Fruit fly (Drosophila melanogaster) whole organism, embryonic: ENCODE results near the gene Sps2.
A peak's percentile ranks its signal among the peaks of the same experiment; 100 is the strongest.

ENCODE experiments used
- Atf-2 ChIP-seq: fragments of 200-800 bp; sonication (Bioruptor generic); optimal IDR thresholded peaks from 2 replicates; lab custom pipeline; 2016; ENCODE audit warnings: missing biosample characterization, missing genetic modification characterization
- CG1024 ChIP-seq: fragments of 200-800 bp; sonication (Bioruptor generic); IDR thresholded peaks from 2 replicates; pipeline ENCODE4 v1.3.6; 2022; ENCODE audit warnings: missing biosample characterization, missing genetic modification characterization
- CG11723 ChIP-seq: fragments of 200-800 bp; sonication (Bioruptor generic); optimal IDR thresholded peaks from 2 replicates; lab custom pipeline; 2017; ENCODE audit warnings: missing biosample characterization, mild to moderate bottlenecking, missing genetic modification characterization
- CG12391 ChIP-seq: fragments of 200-800 bp; sonication (Bioruptor generic); optimal IDR thresholded peaks from 3 replicates; lab custom pipeline; 2018; ENCODE audit warnings: missing biosample characterization, mild to moderate bottlenecking, missing genetic modification characterization, moderate library complexity
- CG12659 ChIP-seq: fragments of 200-800 bp; sonication (Bioruptor generic); optimal IDR thresholded peaks from 3 replicates; lab custom pipeline; 2017; ENCODE audit warnings: mild to moderate bottlenecking, missing biosample characterization, missing genetic modification reagents, missing genetic modification characterization
- CG13775 ChIP-seq: fragments of 200-800 bp; sonication (Bioruptor generic); optimal IDR thresholded peaks from 3 replicates; lab custom pipeline; 2017; ENCODE audit warnings: missing biosample characterization, mild to moderate bottlenecking, missing genetic modification characterization
- CG14710 ChIP-seq: fragments of 200-800 bp; sonication (Bioruptor generic); optimal IDR thresholded peaks from 3 replicates; lab custom pipeline; 2019; ENCODE audit warnings: missing biosample characterization, mild to moderate bottlenecking, missing genetic modification characterization, moderate library complexity
- CG15601 ChIP-seq: fragments of 200-800 bp; sonication (Bioruptor generic); optimal IDR thresholded peaks from 3 replicates; lab custom pipeline; 2019; ENCODE audit warnings: missing biosample characterization, mild to moderate bottlenecking, missing genetic modification characterization, moderate library complexity
- CG17361 ChIP-seq: fragments of 200-800 bp; sonication (Bioruptor generic); IDR thresholded peaks from 3 replicates; pipeline ENCODE4 v1.3.6; 2022; ENCODE audit warnings: missing biosample characterization, missing genetic modification characterization
- CG17802 ChIP-seq: fragments of 200-800 bp; sonication (Bioruptor generic); optimal IDR thresholded peaks from 2 replicates; lab custom pipeline; 2018; ENCODE audit warnings: missing biosample characterization, mild to moderate bottlenecking, missing genetic modification characterization, moderate library complexity
- CG2129 ChIP-seq: fragments of 200-800 bp; sonication (Bioruptor generic); IDR thresholded peaks from 2 replicates; pipeline ENCODE4 v1.3.6; 2022; ENCODE audit warnings: missing biosample characterization, missing genetic modification characterization; ENCODE audit not compliant: partially characterized antibody
- CG30403 ChIP-seq: fragments of 200-800 bp; sonication (Bioruptor generic); optimal IDR thresholded peaks from 3 replicates; lab custom pipeline; 2016; ENCODE audit warnings: missing biosample characterization, missing genetic modification characterization
- CG34422 ChIP-seq: fragments of 200-800 bp; sonication (Bioruptor generic); IDR thresholded peaks from 3 replicates; pipeline ENCODE4 v1.3.6; 2022; ENCODE audit warnings: missing biosample characterization, missing genetic modification characterization
- CG3847 ChIP-seq: fragments of 200-800 bp; sonication (Bioruptor generic); IDR thresholded peaks from 2 replicates; pipeline ENCODE4 v1.3.6; 2022; ENCODE audit warnings: missing biosample characterization, missing genetic modification characterization
- CG3995 ChIP-seq: fragments of 200-800 bp; sonication (Bioruptor generic); optimal IDR thresholded peaks from 3 replicates; lab custom pipeline; 2016; ENCODE audit warnings: missing biosample characterization, missing genetic modification characterization
- CG6791 ChIP-seq: fragments of 200-800 bp; sonication (Bioruptor generic); IDR thresholded peaks from 3 replicates; pipeline ENCODE4 v1.3.6; 2022; ENCODE audit warnings: missing biosample characterization, missing genetic modification characterization; ENCODE audit not compliant: partially characterized antibody
- CG7786 ChIP-seq: fragments of 200-800 bp; sonication (Bioruptor generic); optimal IDR thresholded peaks from 2 replicates; lab custom pipeline; 2016; ENCODE audit warnings: missing biosample characterization, missing genetic modification characterization
- CG8290 ChIP-seq, 3 experiments: fragments of 200-800 bp; sonication (Bioruptor generic); optimal IDR thresholded peaks; 2 replicates each; lab custom pipeline; 2016 to 2019; ENCODE audit warnings: missing biosample characterization in 3 of 3, missing genetic modification characterization in 3 of 3, mild to moderate bottlenecking in 2 of 3, moderate library complexity in 1 of 3
- CG8765 ChIP-seq: fragments of 200-800 bp; sonication (Bioruptor generic); IDR thresholded peaks from 2 replicates; pipeline ENCODE4 v1.3.6; 2022; ENCODE audit warnings: missing biosample characterization, missing genetic modification characterization
- Dll ChIP-seq: fragments of 200-800 bp; sonication (Bioruptor generic); IDR thresholded peaks from 4 replicates; pipeline ENCODE4 v1.3.6; 2022; ENCODE audit warnings: missing biosample characterization, missing genetic modification characterization; ENCODE audit not compliant: partially characterized antibody
- E2f2 ChIP-seq: fragments of 200-800 bp; sonication (Bioruptor generic); IDR thresholded peaks from 2 replicates; pipeline ENCODE4 v1.3.6; 2022; ENCODE audit warnings: missing biosample characterization, missing genetic modification characterization
- Ets65A ChIP-seq: fragments of 200-800 bp; sonication (Bioruptor generic); peaks from one replicate; lab custom pipeline; 2016; ENCODE audit warnings: missing biosample characterization, missing genetic modification characterization
- HLH4C ChIP-seq: fragments of 200-800 bp; sonication (Bioruptor generic); IDR thresholded peaks from 3 replicates; pipeline ENCODE4 v1.3.6; 2022; ENCODE audit warnings: missing biosample characterization, missing genetic modification characterization; ENCODE audit not compliant: partially characterized antibody
- Hr3 ChIP-seq: fragments of 200-800 bp; sonication (Bioruptor generic); optimal IDR thresholded peaks from 3 replicates; lab custom pipeline; 2016; ENCODE audit warnings: missing biosample characterization, missing genetic modification characterization
- MBD-R2 ChIP-seq: fragments of 200-800 bp; sonication (Bioruptor generic); IDR thresholded peaks from 2 replicates; pipeline ENCODE4 v1.3.6; 2022; ENCODE audit warnings: missing biosample characterization, missing genetic modification characterization
- Max ChIP-seq: fragments of 200-800 bp; sonication (Bioruptor generic); optimal IDR thresholded peaks from 2 replicates; lab custom pipeline; 2016; ENCODE audit warnings: missing biosample characterization, mild to moderate bottlenecking, missing genetic modification characterization
- Myb ChIP-seq: fragments of 200-800 bp; sonication (Bioruptor generic); optimal IDR thresholded peaks from 2 replicates; lab custom pipeline; 2016; ENCODE audit warnings: missing biosample characterization, missing genetic modification characterization
- NC2β ChIP-seq: fragments of 200-800 bp; sonication (Bioruptor generic); optimal IDR thresholded peaks from 2 replicates; lab custom pipeline; 2016; ENCODE audit warnings: missing biosample characterization, missing genetic modification characterization
- Pdp1 ChIP-seq, 2 experiments: fragments of 200-800 bp; sonication (Bioruptor generic); optimal IDR thresholded peaks; 3 replicates each; lab custom pipeline; 2016; ENCODE audit warnings: missing biosample characterization in 2 of 2, missing genetic modification characterization in 2 of 2, mild to moderate bottlenecking in 1 of 2, moderate library complexity in 1 of 2
- Sox100B ChIP-seq: fragments of 200-800 bp; sonication (Bioruptor generic); optimal IDR thresholded peaks from 3 replicates; lab custom pipeline; 2018; ENCODE audit warnings: missing biosample characterization, mild to moderate bottlenecking, missing genetic modification characterization
- Sry-δ ChIP-seq: fragments of 200-800 bp; sonication (Bioruptor generic); optimal IDR thresholded peaks from 2 replicates; lab custom pipeline; 2016; ENCODE audit warnings: missing biosample characterization, missing genetic modification characterization
- Xbp1 ChIP-seq: fragments of 200-800 bp; sonication (Bioruptor generic); optimal IDR thresholded peaks from 3 replicates; lab custom pipeline; 2016; ENCODE audit warnings: missing biosample characterization, mild to moderate bottlenecking, missing genetic modification characterization
- crp ChIP-seq, 2 experiments: fragments of 200-800 bp; sonication (Bioruptor generic); optimal IDR thresholded peaks; 2 replicates in 1 of 2; 3 replicates in 1 of 2; lab custom pipeline; 2017; ENCODE audit warnings: missing biosample characterization in 2 of 2, missing genetic modification characterization in 2 of 2, mild to moderate bottlenecking in 1 of 2, moderate library complexity in 1 of 2
- klu ChIP-seq: fragments of 200-800 bp; sonication (Bioruptor generic); IDR thresholded peaks from 2 replicates; pipeline ENCODE4 v1.3.6; 2022; ENCODE audit warnings: missing biosample characterization, missing genetic modification characterization
- lola ChIP-seq, 3 experiments: fragments of >200 bp in 2 of 3; fragments of 200-800 bp in 1 of 3; sonication (Bioruptor generic) in 1 of 3; optimal IDR thresholded peaks; 2 replicates each; lab custom pipeline; 2017 to 2019; ENCODE audit warnings: missing biosample characterization in 3 of 3, missing genetic modification characterization in 3 of 3, mild to moderate bottlenecking in 1 of 3, moderate library complexity in 1 of 3
- nmo ChIP-seq: fragments of 200-800 bp; sonication (Bioruptor generic); optimal IDR thresholded peaks from 2 replicates; lab custom pipeline; 2018; ENCODE audit warnings: missing biosample characterization, mild to moderate bottlenecking, missing genetic modification characterization, moderate library complexity
- pfk ChIP-seq: fragments of 200-800 bp; sonication (Bioruptor generic); optimal IDR thresholded peaks from 2 replicates; lab custom pipeline; 2018; ENCODE audit warnings: missing biosample characterization, mild to moderate bottlenecking, missing genetic modification characterization, moderate library complexity
- pzg ChIP-seq: fragments of 200-800 bp; sonication (Bioruptor generic); optimal IDR thresholded peaks from 3 replicates; lab custom pipeline; 2018; ENCODE audit warnings: missing biosample characterization, mild to moderate bottlenecking, missing genetic modification characterization, moderate library complexity
- ranshi ChIP-seq: fragments of 200-800 bp; sonication (Bioruptor generic); IDR thresholded peaks from 2 replicates; pipeline ENCODE4 v1.3.6; 2022; ENCODE audit warnings: missing biosample characterization, missing genetic modification characterization
- row ChIP-seq: fragments of 200-800 bp; sonication (Bioruptor generic); IDR thresholded peaks from 3 replicates; pipeline ENCODE4 v1.3.6; 2022; ENCODE audit warnings: missing biosample characterization, missing genetic modification characterization
- sens ChIP-seq: fragments of 200-800 bp; sonication (Bioruptor generic); peaks from one replicate; lab custom pipeline; 2016; ENCODE audit warnings: missing biosample characterization, missing genetic modification characterization
- sna ChIP-seq: fragments of 200-800 bp; sonication (Bioruptor generic); IDR thresholded peaks from 2 replicates; pipeline ENCODE4 v1.3.6; 2022; ENCODE audit warnings: missing biosample characterization, missing genetic modification characterization; ENCODE audit not compliant: partially characterized antibody
- ssp ChIP-seq: fragments of 200-800 bp; sonication (Bioruptor generic); IDR thresholded peaks from 2 replicates; pipeline ENCODE4 v1.3.6; 2022; ENCODE audit warnings: missing biosample characterization, missing genetic modification characterization
- toy ChIP-seq: fragments of 200-800 bp; sonication (Bioruptor generic); IDR thresholded peaks from 2 replicates; pipeline ENCODE4 v1.3.6; 2022; ENCODE audit warnings: missing biosample characterization, missing genetic modification characterization
- trem ChIP-seq: fragments of 200-800 bp; optimal IDR thresholded peaks from 3 replicates; lab custom pipeline; 2019; ENCODE audit warnings: missing biosample characterization, mild to moderate bottlenecking, missing genetic modification characterization, moderate library complexity
- unc-4 ChIP-seq: fragments of 200-800 bp; sonication (Bioruptor generic); IDR thresholded peaks from 2 replicates; pipeline ENCODE4 v1.3.6; 2022; ENCODE audit warnings: missing biosample characterization, missing genetic modification characterization; ENCODE audit not compliant: partially characterized antibody

Sps2 gene

dm6 chr2L:10314327-10315210 is 27.8 kb upstream of the Sps2 start, which contains the start of the genes Usp14 and CG4972 (continued):
- no peak for TF ChIP-seq klu (GFP tag; lab: Robert Waterston, UW)
- TF ChIP-seq unc-4, result 0 out of 2 replicates have a peak, but pooled peaks have one; percentile 19
- no peak for TF ChIP-seq E2f2 (GFP tag; lab: Robert Waterston, UW)
- peak; percentile 45 for TF ChIP-seq CG30403 (GFP tag; lab: Kevin White, UChicago)
- peak; percentile 9 for TF ChIP-seq Sox100B
- peak; percentile 71 for TF ChIP-seq nmo (GFP tag; lab: Kevin White, UChicago)
- TF ChIP-seq pzg (GFP tag; lab: Kevin White, UChicago), result peak; percentile 40
- peak; percentile 41; the same call in 1 of the 2 replicates for TF ChIP-seq MBD-R2 (GFP tag; lab: Robert Waterston, UW)
- peak; percentile 80 for TF ChIP-seq CG11723 (GFP tag; lab: Kevin White, UChicago)
- TF ChIP-seq Dll (GFP tag; lab: Robert Waterston, UW), result peak; percentile 52; the same call in 1 of the 4 replicates
- TF ChIP-seq CG14710 (tag; lab: Kevin White, UChicago), result peak; percentile 64
- TF ChIP-seq Atf-2, result no peak
- peak; percentile 56; the same call in 2 of the 3 replicates for TF ChIP-seq CG6791 (GFP tag; lab: Robert Waterston, UW)
- no peak for TF ChIP-seq CG7786 (GFP tag; lab: Kevin White, UChicago)
- peak; percentile 86 for TF ChIP-seq CG17802 (tag; lab: Kevin White, UChicago)
- peak in 1 of 3 experiments; percentile 2 for TF ChIP-seq lola (GFP tag; optimal IDR thresholded peaks at IDR 0.05; lab: Kevin White, UChicago)
- TF ChIP-seq CG12391 (tag; lab: Kevin White, UChicago), result peak; percentile 38
- TF ChIP-seq ssp (GFP tag; lab: Robert Waterston, UW), result peak; percentile 83
- TF ChIP-seq row (GFP tag; lab: Robert Waterston, UW), result peak; percentile 72
- peak; percentile 79; the same call in 1 of the 2 replicates for TF ChIP-seq CG1024
- peak; percentile 68 for TF ChIP-seq sens
- peak in 1 of 2 experiments; percentile 27 for TF ChIP-seq Pdp1 (GFP tag; optimal IDR thresholded peaks at IDR 0.05; lab: Kevin White, UChicago)
- peak; percentile 77 for TF ChIP-seq CG3995 (GFP tag; lab: Kevin White, UChicago)
- peak; percentile 79 for TF ChIP-seq Sry-δ (GFP tag; lab: Kevin White, UChicago)
- TF ChIP-seq CG15601 (tag; lab: Kevin White, UChicago), result peak; percentile 11
- peak; percentile 41 for TF ChIP-seq Myb (GFP tag; lab: Kevin White, UChicago)
- TF ChIP-seq NC2β (GFP tag; lab: Kevin White, UChicago), result no peak
- peak; percentile 24 for TF ChIP-seq Max
- peak; percentile 32 for TF ChIP-seq trem (tag; lab: Kevin White, UChicago)
- no peak for TF ChIP-seq CG8765 (GFP tag; lab: Robert Waterston, UW)
- TF ChIP-seq crp (GFP tag; optimal IDR thresholded peaks at IDR 0.05; lab: Kevin White, UChicago), result peak in 1 of 2 experiments; percentile 78
- peak; percentile 92 for TF ChIP-seq pfk (GFP tag; lab: Kevin White, UChicago)
- TF ChIP-seq CG8290 (GFP tag; optimal IDR thresholded peaks at IDR 0.05; lab: Kevin White, UChicago), result peak; percentile 6
- no peak for TF ChIP-seq CG8290 (tag; optimal IDR thresholded peaks at IDR 0.05; lab: Kevin White, UChicago)
- TF ChIP-seq HLH4C (GFP tag; lab: Robert Waterston, UW), result no peak
- peak; percentile 41 for TF ChIP-seq CG12659
- TF ChIP-seq sna (GFP tag; lab: Robert Waterston, UW), result 0 out of 2 replicates have a peak, but pooled peaks have one; percentile 9
- TF ChIP-seq CG17361 (GFP tag; lab: Robert Waterston, UW), result peak; percentile 77; the same call in 2 of the 3 replicates
- TF ChIP-seq CG13775 (GFP tag; lab: Kevin White, UChicago), result peak; percentile 8
- TF ChIP-seq ranshi (GFP tag; lab: Robert Waterston, UW), result no peak
- TF ChIP-seq CG2129, result no peak; the same call in 1 of the 2 replicates
- TF ChIP-seq Ets65A, result peak; percentile 25
- TF ChIP-seq Xbp1, result peak; percentile 6
- TF ChIP-seq CG3847 (GFP tag; lab: Robert Waterston, UW), result no peak
- TF ChIP-seq Hr3 (GFP tag; lab: Kevin White, UChicago), result peak; percentile 0
- TF ChIP-seq toy (GFP tag; lab: Robert Waterston, UW), result no peak
- TF ChIP-seq CG34422, result 0 out of 3 replicates have a peak, but pooled peaks have one; percentile 15
